Worm (Caenorhabditis elegans): Measurements from ENCODE around the gene F49C5.10.

ce11 chrII:12502784-12503183 lies 43.8 kb upstream of the F49C5.10 start, which contains the start of gene ador-1:
- TF ChIP-seq ama-1 (optimal IDR thresholded peaks at IDR 0.05), result no peak
- no peak for TF ChIP-seq ets-7 (tag; optimal IDR thresholded peaks at IDR 0.05)
- no peak for TF ChIP-seq tbx-11 (GFP tag; IDR thresholded peaks at IDR 0.05)
- TF ChIP-seq sea-1 (GFP tag; conservative IDR thresholded peaks at IDR 0.05), result no peak
- TF ChIP-seq flt-1 (GFP tag; IDR thresholded peaks at IDR 0.05), result no peak
- TF ChIP-seq aly-1 (tag; optimal IDR thresholded peaks at IDR 0.05), result no peak
- no peak for TF ChIP-seq tra-4 (tag; optimal IDR thresholded peaks at IDR 0.05)
- no peak for TF ChIP-seq hmbx-1 (tag; optimal IDR thresholded peaks at IDR 0.05)
- no peak for TF ChIP-seq scrt-1 (GFP tag; IDR thresholded peaks at IDR 0.05)
